Worm (Caenorhabditis elegans) whole organism, late embryonic: Measurements from ENCODE around the gene lbp-2.

Experiments
- K02D7.2 ChIP-seq: sonication (generic microtip); optimal IDR thresholded peaks from 2 replicates; lab custom pipeline; 2017; ENCODE audit warnings: mild to moderate bottlenecking, missing genetic modification characterization, missing compliant biosample characterization
- ceh-14 ChIP-seq: sonication (generic microtip); optimal IDR thresholded peaks from 2 replicates; lab custom pipeline; 2016; ENCODE audit warnings: missing genotype, missing genetic modification characterization, missing compliant biosample characterization
- ceh-18 ChIP-seq: sonication (generic microtip); optimal IDR thresholded peaks from 2 replicates; lab custom pipeline; 2016; ENCODE audit warnings: missing genetic modification characterization, missing compliant biosample characterization
- ceh-2 ChIP-seq: sonication (generic microtip); optimal IDR thresholded peaks from 2 replicates; lab custom pipeline; 2016; ENCODE audit warnings: missing genotype, missing genetic modification characterization, missing compliant biosample characterization
- ceh-24 ChIP-seq: sonication (generic microtip); optimal IDR thresholded peaks from 2 replicates; lab custom pipeline; 2016; ENCODE audit warnings: mild to moderate bottlenecking, missing genetic modification characterization, missing compliant biosample characterization
- ceh-34 ChIP-seq: sonication (generic microtip); optimal IDR thresholded peaks from 2 replicates; lab custom pipeline; 2016; ENCODE audit warnings: mild to moderate bottlenecking, missing genetic modification characterization, missing compliant biosample characterization
- ceh-48 ChIP-seq: sonication (generic microtip); optimal IDR thresholded peaks from 2 replicates; lab custom pipeline; 2016; ENCODE audit warnings: missing genetic modification characterization, inconsistent platforms, missing compliant biosample characterization
- ceh-6 ChIP-seq: fragments of 200-800 bp; sonication (Bioruptor generic); optimal IDR thresholded peaks from 2 replicates; lab custom pipeline; 2018; ENCODE audit warnings: mild to moderate bottlenecking, missing genetic modification characterization, missing compliant biosample characterization
- dmd-4 ChIP-seq: sonication (generic microtip); optimal IDR thresholded peaks from 2 replicates; lab custom pipeline; 2016; ENCODE audit warnings: borderline replicate concordance, missing genetic modification characterization, missing compliant biosample characterization
- elt-2 ChIP-seq: sonication (generic microtip); optimal IDR thresholded peaks from 2 replicates; lab custom pipeline; 2016; ENCODE audit warnings: missing genetic modification reagents, missing genetic modification characterization, missing compliant biosample characterization
- elt-4 ChIP-seq: sonication (generic microtip); optimal IDR thresholded peaks from 2 replicates; lab custom pipeline; 2016; ENCODE audit warnings: missing genetic modification characterization, missing compliant biosample characterization
- ets-4 ChIP-seq: sonication (generic microtip); optimal IDR thresholded peaks from 2 replicates; lab custom pipeline; 2016; ENCODE audit warnings: missing genetic modification characterization, missing compliant biosample characterization
- eyg-1 ChIP-seq: sonication (generic microtip); optimal IDR thresholded peaks from 2 replicates; lab custom pipeline; 2016; ENCODE audit warnings: missing genotype, missing genetic modification characterization, missing compliant biosample characterization
- fkh-10 ChIP-seq: fragments of 150-350 bp; optimal IDR thresholded peaks from 2 replicates; lab custom pipeline; 2014; ENCODE audit warnings: missing biosample characterization, missing genetic modification reagents, missing genetic modification characterization
- hlh-13 ChIP-seq: fragments of 200-800 bp; sonication (Bioruptor generic); optimal IDR thresholded peaks from 2 replicates; lab custom pipeline; 2018; ENCODE audit warnings: mild to moderate bottlenecking, missing genetic modification characterization, missing compliant biosample characterization
- hlh-15 ChIP-seq: sonication (generic microtip); optimal IDR thresholded peaks from 2 replicates; lab custom pipeline; 2016; ENCODE audit warnings: missing genetic modification characterization, missing compliant biosample characterization
- hlh-8 ChIP-seq: sonication (generic microtip); optimal IDR thresholded peaks from 2 replicates; lab custom pipeline; 2016; ENCODE audit warnings: missing genotype, missing genetic modification characterization, missing compliant biosample characterization
- lin-11 ChIP-seq: fragments of 200-800 bp; sonication (Bioruptor generic); optimal IDR thresholded peaks from 2 replicates; lab custom pipeline; 2018; ENCODE audit warnings: mild to moderate bottlenecking, missing genetic modification characterization, missing compliant biosample characterization
- madf-2 ChIP-seq: sonication (generic microtip); optimal IDR thresholded peaks from 2 replicates; lab custom pipeline; 2017; ENCODE audit warnings: missing genetic modification characterization, missing compliant biosample characterization
- nfya-1 ChIP-seq: sonication (generic microtip); optimal IDR thresholded peaks from 2 replicates; lab custom pipeline; 2017; ENCODE audit warnings: missing genetic modification characterization, mild to moderate bottlenecking, missing compliant biosample characterization, antibody characterized with exemption, moderate library complexity
- npax-4 ChIP-seq: sonication (generic microtip); optimal IDR thresholded peaks from 2 replicates; lab custom pipeline; 2016; ENCODE audit warnings: missing genetic modification characterization, missing compliant biosample characterization
- odd-2 ChIP-seq: sonication (generic microtip); optimal IDR thresholded peaks from 2 replicates; lab custom pipeline; 2017; ENCODE audit warnings: antibody characterized with exemption, mild to moderate bottlenecking, missing genetic modification characterization, missing compliant biosample characterization
- pag-3 ChIP-seq: sonication (generic microtip); optimal IDR thresholded peaks from 2 replicates; lab custom pipeline; 2016; ENCODE audit warnings: missing compliant biosample characterization, missing genetic modification characterization, borderline replicate concordance
- pat-9 ChIP-seq: fragments of 200-800 bp; sonication (Bioruptor generic); optimal IDR thresholded peaks from 2 replicates; lab custom pipeline; 2018; ENCODE audit warnings: mild to moderate bottlenecking, missing genetic modification characterization, moderate library complexity, missing compliant biosample characterization
- pax-1 ChIP-seq: fragments of 150-350 bp; optimal IDR thresholded peaks from 2 replicates; lab custom pipeline; 2014; ENCODE audit warnings: missing biosample characterization, missing genetic modification characterization
- pha-2 ChIP-seq: sonication (generic microtip); optimal IDR thresholded peaks from 2 replicates; lab custom pipeline; 2017; ENCODE audit warnings: mild to moderate bottlenecking, missing genetic modification characterization, missing compliant biosample characterization
- pqm-1 ChIP-seq: sonication (generic microtip); optimal IDR thresholded peaks from 2 replicates; lab custom pipeline; 2016; ENCODE audit warnings: missing genetic modification characterization, missing compliant biosample characterization
- pros-1 ChIP-seq: fragments of 150-350 bp; optimal IDR thresholded peaks from 2 replicates; lab custom pipeline; 2014; ENCODE audit warnings: missing biosample characterization, missing genetic modification reagents, missing genetic modification characterization
- sdc-2 ChIP-seq: sonication (generic microtip); optimal IDR thresholded peaks from 2 replicates; lab custom pipeline; 2016; ENCODE audit warnings: missing genotype, missing genetic modification characterization, missing compliant biosample characterization
- sox-2 ChIP-seq: fragments of 200-800 bp; sonication (Bioruptor generic); IDR thresholded peaks from 2 replicates; pipeline ENCODE4 v1.3.6; 2022; ENCODE audit warnings: missing genetic modification reagents, missing genetic modification characterization, missing compliant biosample characterization
- sox-4 ChIP-seq: sonication (generic microtip); optimal IDR thresholded peaks from 2 replicates; lab custom pipeline; 2017; ENCODE audit warnings: mild to moderate bottlenecking, missing genetic modification characterization, inconsistent platforms, missing compliant biosample characterization
- syd-9 ChIP-seq: sonication (generic microtip); optimal IDR thresholded peaks from 2 replicates; lab custom pipeline; 2016; ENCODE audit warnings: mild to moderate bottlenecking, missing genetic modification characterization, moderate library complexity, missing compliant biosample characterization
- unc-86 ChIP-seq: sonication (generic microtip); optimal IDR thresholded peaks from 2 replicates; lab custom pipeline; 2016; ENCODE audit warnings: missing genetic modification characterization, missing compliant biosample characterization
- zip-5 ChIP-seq: sonication (generic microtip); optimal IDR thresholded peaks from 2 replicates; lab custom pipeline; 2016; ENCODE audit warnings: missing genetic modification characterization, missing compliant biosample characterization
- ztf-16 ChIP-seq: sonication (generic microtip); optimal IDR thresholded peaks from 2 replicates; lab custom pipeline; 2017; ENCODE audit warnings: missing genetic modification characterization, missing compliant biosample characterization

The lbp-2 gene

DNA sequence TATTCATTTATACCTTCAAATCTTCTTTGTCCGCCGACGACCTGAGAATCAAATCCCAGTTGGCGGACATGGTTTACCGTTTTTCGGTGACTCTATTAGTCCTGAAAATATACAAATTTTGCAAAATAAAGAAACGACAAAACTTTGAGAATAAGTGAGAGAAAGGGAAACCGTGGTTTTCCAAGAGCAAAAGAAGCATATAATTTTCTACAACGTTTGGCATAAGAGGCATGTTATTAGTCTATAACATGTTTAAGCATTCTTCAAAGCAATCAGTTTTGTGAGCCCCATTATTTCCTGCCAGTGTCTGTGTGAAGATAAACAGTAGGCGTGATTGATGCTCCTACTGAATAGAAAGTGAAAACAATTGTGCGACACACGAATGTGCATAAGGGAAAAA, 19.7 kb downstream of the lbp-2 start, which contains the start of gene K09C4.10:
TSS of gene K09C4.10 (minus strand) at position 101 of the 400 bp plus-strand sequence.
- TF ChIP-seq pqm-1 (tag; lab: Kevin White, UChicago) (no peak), npax-4 (no peak), syd-9 (no peak), fkh-10 (no peak), pax-1 (no peak), K02D7.2 (tag; lab: Kevin White, UChicago) (no peak), unc-86 (tag; lab: Kevin White, UChicago) (no peak), odd-2 (no peak)

DNA sequence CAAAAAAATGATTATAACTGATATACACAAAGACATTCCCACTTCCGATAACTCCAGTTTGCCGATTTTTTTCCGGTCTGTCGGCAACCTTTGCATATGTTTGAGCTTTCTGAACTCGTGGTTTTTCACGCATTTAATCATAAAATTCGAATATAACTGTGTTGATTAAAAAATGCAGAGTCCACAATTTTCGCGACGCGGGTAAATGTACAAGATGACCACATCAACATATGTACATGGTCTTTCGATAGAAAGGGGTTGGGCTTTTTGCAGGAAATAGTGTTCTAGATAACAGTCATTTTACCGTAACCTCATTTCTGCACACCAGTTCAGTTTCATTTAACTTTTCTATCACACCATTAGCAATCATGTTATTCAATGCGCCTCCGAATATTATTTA, 21.9 kb downstream of the lbp-2 start, which contains the start of gene K09C4.5:
TSS of gene K09C4.5 (plus strand) at position 326 of the 400 bp plus-strand sequence.
- no peak for TF ChIP-seq dmd-4
- no peak for TF ChIP-seq ceh-18 (tag; lab: Kevin White, UChicago)
- TF ChIP-seq pha-2 (tag; lab: Kevin White, UChicago), result no peak
- no peak for TF ChIP-seq pat-9
- no peak for TF ChIP-seq sox-4
- no peak for TF ChIP-seq ets-4 (tag; lab: Kevin White, UChicago)
- no peak for TF ChIP-seq elt-4 (tag; lab: Kevin White, UChicago)
- TF ChIP-seq, all 69 proteins: peak for 0

DNA sequence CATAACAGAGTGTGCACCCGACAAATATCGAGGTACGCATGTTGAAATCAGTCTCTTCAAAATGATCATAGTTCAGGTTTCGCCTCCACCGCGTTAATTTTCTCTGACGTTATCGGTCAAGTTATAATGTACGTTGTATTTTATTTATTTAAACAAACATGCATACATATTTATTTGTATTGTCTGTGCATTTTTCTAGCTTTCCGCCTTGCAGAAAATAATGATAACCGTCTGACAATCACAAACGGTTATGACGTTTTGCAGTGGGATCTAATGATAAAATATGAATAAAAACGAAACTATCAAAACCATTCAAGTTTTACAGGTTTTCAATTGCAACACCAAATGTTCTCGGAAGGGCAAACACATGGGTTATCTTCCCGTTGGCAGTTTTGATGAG, 22.8 kb downstream of the lbp-2 start:
- TF ChIP-seq elt-2, result peak; percentile 3
- TF ChIP-seq sox-4, result no peak
- no peak for TF ChIP-seq ceh-2 (tag; lab: Kevin White, UChicago)
- no peak for TF ChIP-seq ceh-18 (tag; lab: Kevin White, UChicago)
- TF ChIP-seq fkh-10, result no peak
- TF ChIP-seq, all 69 proteins: peak for 1

DNA sequence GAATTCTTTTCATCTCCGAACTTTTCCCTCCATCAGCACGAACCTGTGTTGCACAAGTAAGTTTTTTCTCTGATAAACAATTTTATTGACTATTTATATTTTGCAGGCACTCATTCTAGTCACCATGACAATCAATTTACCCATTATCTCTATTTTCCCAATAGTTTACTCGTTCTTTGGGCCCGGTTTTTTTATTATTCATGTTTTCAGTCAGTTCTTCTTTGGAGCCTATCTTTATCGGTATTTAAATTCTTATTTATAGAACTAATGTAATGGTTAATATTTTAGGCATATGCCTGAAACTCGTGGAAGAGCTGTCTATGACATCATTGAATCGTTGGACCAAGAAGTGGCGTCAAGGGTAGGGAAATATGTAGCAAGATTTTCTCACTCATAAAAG, 24.6 kb downstream of the lbp-2 start:
- TF ChIP-seq elt-4 (tag; lab: Kevin White, UChicago) (no peak), hlh-8 (no peak), pax-1 (no peak), ceh-14 (no peak), ceh-6 (GFP tag; lab: Kevin White, UChicago) (no peak)

DNA sequence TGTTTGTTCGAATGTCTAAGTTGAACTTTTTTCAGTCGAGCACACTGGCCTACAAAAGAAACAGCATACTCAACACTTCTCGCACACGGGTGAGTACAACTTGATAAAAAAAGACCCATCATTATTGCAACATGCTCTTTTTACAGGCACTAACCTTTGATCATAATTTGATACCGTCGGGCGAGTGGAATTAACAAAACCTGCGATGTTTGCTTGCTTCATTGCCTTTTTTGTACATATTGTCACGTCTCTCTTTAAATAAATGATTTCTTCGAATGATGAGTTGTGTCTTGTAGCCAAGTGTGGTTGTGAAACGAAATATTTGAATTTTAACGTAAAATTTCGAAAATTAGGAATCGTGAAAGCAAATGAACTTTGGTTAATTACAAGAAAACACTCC, 25.0 kb downstream of the lbp-2 start:
- TF ChIP-seq lin-11 (no peak), hlh-15 (tag; lab: Kevin White, UChicago) (no peak), nfya-1 (no peak), pag-3 (tag; lab: Kevin White, UChicago) (no peak), hlh-8 (no peak), pha-2 (tag; lab: Kevin White, UChicago) (no peak), sdc-2 (no peak), hlh-13 (GFP tag; lab: Kevin White, UChicago) (no peak), ztf-16 (no peak), ceh-6 (GFP tag; lab: Kevin White, UChicago) (no peak)
- TF ChIP-seq, all 69 proteins: peak for 0

DNA sequence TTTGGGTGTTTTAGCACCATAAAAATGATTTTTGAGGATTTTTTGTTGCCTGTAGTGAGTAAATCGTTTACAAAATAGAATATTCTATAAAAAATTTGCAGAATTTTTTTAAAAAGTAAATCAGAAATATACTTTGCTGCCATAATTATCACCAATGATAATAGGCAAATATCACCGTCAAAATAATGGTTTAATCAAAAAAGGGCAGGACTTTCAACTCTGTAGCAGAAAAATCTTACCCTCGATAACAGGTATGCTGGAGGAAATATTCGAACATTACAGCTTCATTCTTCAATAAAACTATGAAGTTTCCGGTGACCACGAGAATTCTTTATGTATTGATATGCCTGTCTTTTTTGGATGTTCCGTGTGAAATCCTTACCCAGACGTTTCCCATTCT, 28.8 kb downstream of the lbp-2 start, which contains the start of gene K09C4.4:
TSS of gene K09C4.4 (plus strand) at position 301 of the 400 bp plus-strand sequence.
- TF ChIP-seq madf-2 (tag; lab: Kevin White, UChicago) (no peak), zip-5 (tag; lab: Kevin White, UChicago) (no peak), elt-2 (no peak), ceh-48 (tag; lab: Kevin White, UChicago) (no peak), ceh-2 (tag; lab: Kevin White, UChicago) (no peak), pros-1 (tag; lab: Kevin White, UChicago) (no peak), eyg-1 (tag; lab: Kevin White, UChicago) (no peak), ceh-34 (no peak), sox-4 (no peak), ceh-24 (no peak), sox-2 (GFP tag; lab: Robert Waterston, UW) (no peak), pha-2 (tag; lab: Kevin White, UChicago) (no peak)
